Worm (Caenorhabditis elegans) whole organism, late embryonic: ENCODE results near the gene B0507.3.
A peak's percentile ranks its signal among the peaks of the same experiment; 100 is the strongest.

Experiments
- C08G9.2 ChIP-seq: sonication (generic microtip); optimal IDR thresholded peaks from 2 replicates; lab custom pipeline; 2016; ENCODE audit warnings: mild to moderate bottlenecking, missing genetic modification characterization, moderate library complexity, missing compliant biosample characterization
- F13H6.1 ChIP-seq: sonication (generic microtip); optimal IDR thresholded peaks from 2 replicates; lab custom pipeline; 2016; ENCODE audit warnings: missing genetic modification characterization, missing compliant biosample characterization
- ahr-1 ChIP-seq: sonication (generic microtip); optimal IDR thresholded peaks from 2 replicates; lab custom pipeline; 2016; ENCODE audit warnings: missing genetic modification characterization, missing compliant biosample characterization
- ama-1 ChIP-seq: fragments of 150-350 bp; optimal IDR thresholded peaks from 2 replicates; lab custom pipeline; 2014
- ceh-14 ChIP-seq: sonication (generic microtip); optimal IDR thresholded peaks from 2 replicates; lab custom pipeline; 2016; ENCODE audit warnings: missing genotype, missing genetic modification characterization, missing compliant biosample characterization
- ceh-18 ChIP-seq: sonication (generic microtip); optimal IDR thresholded peaks from 2 replicates; lab custom pipeline; 2016; ENCODE audit warnings: missing genetic modification characterization, missing compliant biosample characterization
- ceh-19 ChIP-seq: fragments of 200-800 bp; sonication (Bioruptor generic); optimal IDR thresholded peaks from 2 replicates; lab custom pipeline; 2018; ENCODE audit warnings: mild to moderate bottlenecking, missing genetic modification characterization, missing compliant biosample characterization
- ceh-2 ChIP-seq: sonication (generic microtip); optimal IDR thresholded peaks from 2 replicates; lab custom pipeline; 2016; ENCODE audit warnings: missing genotype, missing genetic modification characterization, missing compliant biosample characterization
- ceh-24 ChIP-seq: sonication (generic microtip); optimal IDR thresholded peaks from 2 replicates; lab custom pipeline; 2016; ENCODE audit warnings: mild to moderate bottlenecking, missing genetic modification characterization, missing compliant biosample characterization
- ceh-30 ChIP-seq: fragments of 150-350 bp; optimal IDR thresholded peaks from 2 replicates; lab custom pipeline; 2014; ENCODE audit warnings: missing biosample characterization, missing genetic modification characterization
- ceh-31 ChIP-seq: sonication (generic microtip); optimal IDR thresholded peaks from 2 replicates; lab custom pipeline; 2016; ENCODE audit warnings: missing genetic modification characterization, missing compliant biosample characterization
- ceh-45 ChIP-seq: fragments of 200-800 bp; sonication (Bioruptor generic); IDR thresholded peaks from 2 replicates; pipeline ENCODE4 v1.3.6; 2022; ENCODE audit warnings: missing genetic modification reagents, missing genetic modification characterization, missing compliant biosample characterization
- che-1 ChIP-seq: sonication (generic microtip); optimal IDR thresholded peaks from 2 replicates; lab custom pipeline; 2016; ENCODE audit warnings: mild to moderate bottlenecking, missing genetic modification characterization, missing compliant biosample characterization
- ets-4 ChIP-seq: sonication (generic microtip); optimal IDR thresholded peaks from 2 replicates; lab custom pipeline; 2016; ENCODE audit warnings: missing genetic modification characterization, missing compliant biosample characterization
- fkh-6 ChIP-seq: sonication (generic microtip); optimal IDR thresholded peaks from 2 replicates; lab custom pipeline; 2016; ENCODE audit warnings: missing genetic modification characterization, missing compliant biosample characterization
- hlh-15 ChIP-seq: sonication (generic microtip); optimal IDR thresholded peaks from 2 replicates; lab custom pipeline; 2016; ENCODE audit warnings: missing genetic modification characterization, missing compliant biosample characterization
- hlh-30 ChIP-seq: sonication (generic microtip); optimal IDR thresholded peaks from 2 replicates; lab custom pipeline; 2017; ENCODE audit warnings: antibody characterized with exemption, missing genetic modification characterization, missing compliant biosample characterization; ENCODE audit not compliant: insufficient read depth
- lim-6 ChIP-seq: sonication (generic microtip); optimal IDR thresholded peaks from 2 replicates; lab custom pipeline; 2016; ENCODE audit warnings: missing genetic modification characterization, missing compliant biosample characterization
- lin-11 ChIP-seq: fragments of 200-800 bp; sonication (Bioruptor generic); optimal IDR thresholded peaks from 2 replicates; lab custom pipeline; 2018; ENCODE audit warnings: mild to moderate bottlenecking, missing genetic modification characterization, missing compliant biosample characterization
- mec-3 ChIP-seq: sonication (generic microtip); optimal IDR thresholded peaks from 2 replicates; lab custom pipeline; 2016; ENCODE audit warnings: borderline replicate concordance, missing genetic modification characterization, missing compliant biosample characterization
- nfya-1 ChIP-seq: sonication (generic microtip); optimal IDR thresholded peaks from 2 replicates; lab custom pipeline; 2017; ENCODE audit warnings: missing genetic modification characterization, mild to moderate bottlenecking, missing compliant biosample characterization, antibody characterized with exemption, moderate library complexity
- nhr-11 ChIP-seq: fragments of 150-350 bp; optimal IDR thresholded peaks from 2 replicates; lab custom pipeline; 2014; ENCODE audit warnings: missing biosample characterization, missing genetic modification characterization
- nhr-232 ChIP-seq: sonication (generic microtip); optimal IDR thresholded peaks from 2 replicates; lab custom pipeline; 2016; ENCODE audit warnings: missing genetic modification characterization, missing compliant biosample characterization
- npax-4 ChIP-seq: sonication (generic microtip); optimal IDR thresholded peaks from 2 replicates; lab custom pipeline; 2016; ENCODE audit warnings: missing genetic modification characterization, missing compliant biosample characterization
- pag-3 ChIP-seq: sonication (generic microtip); optimal IDR thresholded peaks from 2 replicates; lab custom pipeline; 2016; ENCODE audit warnings: missing compliant biosample characterization, missing genetic modification characterization, borderline replicate concordance
- pha-4 ChIP-seq: fragments of 150-350 bp; optimal IDR thresholded peaks from 2 replicates; lab custom pipeline; 2018; ENCODE audit warnings: missing biosample characterization, missing genetic modification reagents, missing genetic modification characterization
- ref-2 ChIP-seq: sonication (generic microtip); optimal IDR thresholded peaks from 2 replicates; lab custom pipeline; 2016; ENCODE audit warnings: missing genetic modification characterization, missing compliant biosample characterization
- rnt-1 ChIP-seq: sonication (generic microtip); optimal IDR thresholded peaks from 2 replicates; lab custom pipeline; 2016; ENCODE audit warnings: missing genetic modification characterization, missing compliant biosample characterization
- syd-9 ChIP-seq: sonication (generic microtip); optimal IDR thresholded peaks from 2 replicates; lab custom pipeline; 2016; ENCODE audit warnings: mild to moderate bottlenecking, missing genetic modification characterization, moderate library complexity, missing compliant biosample characterization
- tbx-2 ChIP-seq: sonication (generic microtip); optimal IDR thresholded peaks from 2 replicates; lab custom pipeline; 2016; ENCODE audit warnings: missing genetic modification characterization, missing compliant biosample characterization
- tbx-7 ChIP-seq: sonication (generic microtip); optimal IDR thresholded peaks from 2 replicates; lab custom pipeline; 2016; ENCODE audit warnings: missing genotype, missing genetic modification characterization, missing compliant biosample characterization
- unc-42 ChIP-seq: sonication (generic microtip); optimal IDR thresholded peaks from 2 replicates; lab custom pipeline; 2016; ENCODE audit warnings: missing genotype, missing genetic modification characterization, missing compliant biosample characterization
- unc-86 ChIP-seq: sonication (generic microtip); optimal IDR thresholded peaks from 2 replicates; lab custom pipeline; 2016; ENCODE audit warnings: missing genetic modification characterization, missing compliant biosample characterization
- ztf-16 ChIP-seq: sonication (generic microtip); optimal IDR thresholded peaks from 2 replicates; lab custom pipeline; 2017; ENCODE audit warnings: missing genetic modification characterization, missing compliant biosample characterization

The B0507.3 gene

ce11 chrV:8796246-8796645 is 27.5 kb downstream of the B0507.3 start:
- TF ChIP-seq lin-11 (no peak), ceh-14 (no peak)

- TF ChIP-seq ahr-1 (tag; lab: Kevin White, UChicago) (no peak), ceh-31 (tag; lab: Kevin White, UChicago) (peak; percentile 49)
Observed at ce11 chrV:8796889-8797288, 28.2 kb downstream of the B0507.3 start.

ce11 chrV:8798470-8798869 is 29.8 kb downstream of the B0507.3 start:
- TF ChIP-seq ceh-24 (tag; lab: Kevin White, UChicago): no peak
- no peak for TF ChIP-seq ceh-31 (tag; lab: Kevin White, UChicago)
- no peak for TF ChIP-seq syd-9 (tag; lab: Kevin White, UChicago)
- no peak for TF ChIP-seq pag-3 (tag; lab: Kevin White, UChicago)
- no peak for TF ChIP-seq nfya-1
- TF ChIP-seq pha-4 (tag; lab: Kevin White, UChicago): no peak
- TF ChIP-seq hlh-15 (tag; lab: Kevin White, UChicago): no peak
- TF ChIP-seq che-1 (tag; lab: Kevin White, UChicago): no peak
- no peak for TF ChIP-seq ceh-2
- TF ChIP-seq fkh-6 (tag; lab: Kevin White, UChicago): no peak
- no peak for TF ChIP-seq ztf-16 (tag; lab: Kevin White, UChicago)

ce11 chrV:8799293-8799812 is 30.6 kb downstream of the B0507.3 start:
- TF ChIP-seq ref-2 (tag; lab: Kevin White, UChicago): no peak
- no peak for TF ChIP-seq ets-4 (tag; lab: Kevin White, UChicago)
- TF ChIP-seq ceh-45 (GFP tag; lab: Robert Waterston, UW): no peak
- no peak for TF ChIP-seq ceh-30 (tag; lab: Kevin White, UChicago)
- TF ChIP-seq C08G9.2 (tag; lab: Kevin White, UChicago): no peak
- no peak for TF ChIP-seq ama-1 (lab: Kevin White, UChicago)
- no peak for TF ChIP-seq tbx-2 (tag; lab: Kevin White, UChicago)
- no peak for TF ChIP-seq syd-9 (tag; lab: Kevin White, UChicago)
- no peak for TF ChIP-seq unc-42
- no peak for TF ChIP-seq nfya-1
- no peak for TF ChIP-seq npax-4
- no peak for TF ChIP-seq hlh-30 (tag; lab: Kevin White, UChicago)

- TF ChIP-seq nhr-11 (no peak), ceh-19 (no peak), ref-2 (tag; lab: Kevin White, UChicago) (no peak)
Observed at ce11 chrV:8800978-8801559, 32.4 kb downstream of the B0507.3 start, which contains the start of gene magu-2. Gene magu-2 (minus strand): TSS chrV:8801028.

ce11 chrV:8802252-8802651 is 33.5 kb downstream of the B0507.3 start:
- TF ChIP-seq mec-3 (no peak), ceh-18 (tag; lab: Kevin White, UChicago) (peak; percentile 91), ceh-31 (tag; lab: Kevin White, UChicago) (peak; percentile 22), tbx-2 (tag; lab: Kevin White, UChicago) (peak; percentile 15), nfya-1 (peak; percentile 17), rnt-1 (tag; lab: Kevin White, UChicago) (peak; percentile 68), tbx-7 (tag; lab: Kevin White, UChicago) (no peak)
- TF ChIP-seq, all 69 proteins: peak for 5

- no peak for TF ChIP-seq nhr-232 (tag; lab: Kevin White, UChicago)
- peak; percentile 91 for TF ChIP-seq unc-42
- TF ChIP-seq ceh-31 (tag; lab: Kevin White, UChicago): peak; percentile 42
- no peak for TF ChIP-seq unc-86 (tag; lab: Kevin White, UChicago)
- TF ChIP-seq F13H6.1 (tag; lab: Kevin White, UChicago): no peak
- no peak for TF ChIP-seq lim-6 (tag; lab: Kevin White, UChicago)
Observed at ce11 chrV:8805047-8805446, 36.3 kb downstream of the B0507.3 start.
